Fruit fly (Drosophila melanogaster): ENCODE results near the gene CG31368.

Gene CG31368

DNA sequence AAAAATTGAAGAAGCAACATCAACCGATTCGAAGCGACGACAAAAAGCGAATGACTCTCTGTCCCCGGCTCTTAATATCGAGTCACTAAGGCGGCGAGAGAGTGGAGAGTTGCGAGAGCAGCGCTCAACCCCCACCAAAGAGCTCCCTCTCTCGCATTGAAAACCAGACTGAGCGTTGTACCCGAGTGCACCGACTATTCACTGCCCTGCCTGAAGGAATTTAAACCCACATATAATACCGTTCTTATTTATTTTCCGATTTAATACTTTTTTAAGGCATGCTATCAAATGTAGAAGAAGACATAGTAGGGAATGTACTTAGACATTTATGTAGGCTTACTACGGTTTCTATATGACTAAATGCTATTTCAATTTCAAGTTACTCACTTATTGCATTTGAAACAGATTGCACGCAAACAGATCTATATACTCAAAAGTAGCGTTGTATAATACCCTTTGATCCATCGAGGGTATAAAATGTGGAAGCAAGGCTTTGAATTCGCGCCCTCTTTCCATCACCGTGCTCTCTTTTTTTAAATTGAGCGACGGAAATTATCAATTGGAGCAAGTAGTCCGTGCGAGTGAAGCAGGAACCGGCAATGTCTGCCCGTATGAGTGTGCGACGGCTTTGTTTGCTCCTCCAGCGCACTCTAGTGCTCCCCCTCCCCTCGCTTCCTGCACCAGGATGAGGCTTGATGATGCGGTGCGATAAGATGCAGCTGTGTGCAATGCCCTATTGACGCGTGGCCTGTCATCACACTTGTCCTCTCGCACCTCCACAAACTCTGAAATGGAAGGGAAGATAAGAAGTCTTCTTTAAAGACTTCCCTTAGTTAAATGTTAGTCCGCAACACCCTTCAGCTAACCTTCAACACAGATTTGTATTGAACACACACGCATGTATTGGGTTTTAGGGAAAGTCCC lies 4.8 kb downstream of the CG31368 start, which contains the start of gene mthl5 (continued):
- TF ChIP-seq Vsx1 (GFP tag; optimal IDR thresholded peaks at IDR 0.05) = peak; percentile 18
- peak; percentile 61 for TF ChIP-seq CG9932 (GFP tag; IDR thresholded peaks at IDR 0.05)
- peak; percentile 64 for TF ChIP-seq CG14667 (GFP tag; IDR thresholded peaks at IDR 0.05)
- peak; percentile 81 for TF ChIP-seq Camta (GFP tag; optimal IDR thresholded peaks at IDR 0.05)
- peak; percentile 80 for TF ChIP-seq CG2875 (GFP tag; optimal IDR thresholded peaks at IDR 0.05)
- TF ChIP-seq Myb (GFP tag; optimal IDR thresholded peaks at IDR 0.05) = peak; percentile 56
- TF ChIP-seq btn (GFP tag; optimal IDR thresholded peaks at IDR 0.05) = peak; percentile 37
- TF ChIP-seq NfI (GFP tag; optimal IDR thresholded peaks at IDR 0.05) = peak; percentile 60
- no peak for TF ChIP-seq CG14050 (GFP tag; IDR thresholded peaks at IDR 0.05)
- peak; percentile 74 for TF ChIP-seq CG8290 (GFP tag; optimal IDR thresholded peaks at IDR 0.05)
- no peak for TF ChIP-seq CG8290 (tag; optimal IDR thresholded peaks at IDR 0.05)
- TF ChIP-seq zen (tag; optimal IDR thresholded peaks at IDR 0.05) = peak; percentile 42
- peak; percentile 79 for TF ChIP-seq CG6689 (GFP tag; IDR thresholded peaks at IDR 0.05)
- TF ChIP-seq Bgb (GFP tag; IDR thresholded peaks at IDR 0.05; ENCODE audit: partially characterized antibody) = no peak; the same call in 1 of the 2 replicates
- peak; percentile 66 for TF ChIP-seq en (GFP tag; optimal IDR thresholded peaks at IDR 0.05)
- peak; percentile 59 for TF ChIP-seq CG9876 (GFP tag; optimal IDR thresholded peaks at IDR 0.05)
- TF ChIP-seq CG15696 (tag; optimal IDR thresholded peaks at IDR 0.05) = peak; percentile 78
- no peak for TF ChIP-seq CG10321 (GFP tag; IDR thresholded peaks at IDR 0.05)
- peak; percentile 100 for TF ChIP-seq D19A (tag; optimal IDR thresholded peaks at IDR 0.05)
- TF ChIP-seq trh (GFP tag; optimal IDR thresholded peaks at IDR 0.05) = peak; percentile 72
- TF ChIP-seq Taf1 (GFP tag; IDR thresholded peaks at IDR 0.05) = no peak
- TF ChIP-seq fd64A (GFP tag; optimal IDR thresholded peaks at IDR 0.05) = no peak
- no peak for TF ChIP-seq YL-1 (GFP tag; optimal IDR thresholded peaks at IDR 0.05)
- TF ChIP-seq Meics (GFP tag; optimal IDR thresholded peaks at IDR 0.05) = peak; percentile 80
- 0 out of 3 replicates have a peak, but pooled peaks have one; percentile 55 for TF ChIP-seq ase (GFP tag; IDR thresholded peaks at IDR 0.05)
- TF ChIP-seq Mrtf (GFP tag; IDR thresholded peaks at IDR 0.05) = peak; percentile 49; the same call in 2 of the 3 replicates
- TF ChIP-seq eve (GFP tag; optimal IDR thresholded peaks at IDR 0.05) = no peak
- peak; percentile 82 for TF ChIP-seq slp2 (GFP tag; optimal IDR thresholded peaks at IDR 0.05)
- peak; percentile 47 for TF ChIP-seq CG6654 (GFP tag; optimal IDR thresholded peaks at IDR 0.05)
- peak; percentile 84 for TF ChIP-seq CG11504 (tag; optimal IDR thresholded peaks at IDR 0.05)
- no peak for TF ChIP-seq cas (GFP tag; IDR thresholded peaks at IDR 0.05)
- peak; percentile 33 for TF ChIP-seq CG4328 (GFP tag; optimal IDR thresholded peaks at IDR 0.05)
- peak; percentile 54; the same call in 1 of the 3 replicates for TF ChIP-seq CG3726 (GFP tag; IDR thresholded peaks at IDR 0.05)
- peak; percentile 77 for TF ChIP-seq CG1529 (GFP tag; optimal IDR thresholded peaks at IDR 0.05)
- TF ChIP-seq CG31388 (GFP tag; optimal IDR thresholded peaks at IDR 0.05) = peak; percentile 31
- peak; percentile 61 for TF ChIP-seq CG11723 (GFP tag; optimal IDR thresholded peaks at IDR 0.05)
- peak; percentile 53 for TF ChIP-seq HmgD (GFP tag; optimal IDR thresholded peaks at IDR 0.05)
- TF ChIP-seq lbe (GFP tag; optimal IDR thresholded peaks at IDR 0.05) = peak; percentile 79
- peak; percentile 13 for TF ChIP-seq CG3065 (GFP tag; optimal IDR thresholded peaks at IDR 0.05)
- peak; percentile 78 for TF ChIP-seq tgo (GFP tag; IDR thresholded peaks at IDR 0.05)
- TF ChIP-seq CG6854 (GFP tag; optimal IDR thresholded peaks at IDR 0.05) = peak; percentile 43
- TF ChIP-seq emc (GFP tag; optimal IDR thresholded peaks at IDR 0.05) = peak; percentile 32
- peak; percentile 67 for TF ChIP-seq klu (GFP tag; IDR thresholded peaks at IDR 0.05)
- peak; percentile 79 to 89 for TF ChIP-seq chif (GFP tag; optimal IDR thresholded peaks at IDR 0.05)
- TF ChIP-seq sens-2 (GFP tag; IDR thresholded peaks at IDR 0.05) = peak; percentile 58
- TF ChIP-seq chinmo (GFP tag; IDR thresholded peaks at IDR 0.05; ENCODE audit: partially characterized antibody) = peak; percentile 3; the same call in 2 of the 4 replicates
- no peak for TF ChIP-seq CG7987 (GFP tag; optimal IDR thresholded peaks at IDR 0.05)
- TF ChIP-seq ap (GFP tag; IDR thresholded peaks at IDR 0.05) = peak; percentile 46; the same call in 1 of the 2 replicates
- 0 out of 2 replicates have a peak, but pooled peaks have one; percentile 14 for TF ChIP-seq GATAe (GFP tag; conservative IDR thresholded peaks at IDR 0.05)

Data from whole organism, embryonic.